Worm (Caenorhabditis elegans): Measurements from ENCODE around the gene T19D12.2.

- TF ChIP-seq nhr-80 (tag; optimal IDR thresholded peaks at IDR 0.05) (no peak), F49E8.2 (tag; optimal IDR thresholded peaks at IDR 0.05; ENCODE audit: insufficient read depth) (no peak)
These were observed 37.6 kb downstream of the T19D12.2 start, which contains the start of gene C18H9.1 for ce11 chrII:6698784-6699183.

Data from whole organism, young adult.